Worm (Caenorhabditis elegans): ENCODE measurements around the gene C15H9.5.
A peak's percentile ranks its signal among the peaks of the same experiment; 100 is the strongest.

The C15H9.5 gene

DNA sequence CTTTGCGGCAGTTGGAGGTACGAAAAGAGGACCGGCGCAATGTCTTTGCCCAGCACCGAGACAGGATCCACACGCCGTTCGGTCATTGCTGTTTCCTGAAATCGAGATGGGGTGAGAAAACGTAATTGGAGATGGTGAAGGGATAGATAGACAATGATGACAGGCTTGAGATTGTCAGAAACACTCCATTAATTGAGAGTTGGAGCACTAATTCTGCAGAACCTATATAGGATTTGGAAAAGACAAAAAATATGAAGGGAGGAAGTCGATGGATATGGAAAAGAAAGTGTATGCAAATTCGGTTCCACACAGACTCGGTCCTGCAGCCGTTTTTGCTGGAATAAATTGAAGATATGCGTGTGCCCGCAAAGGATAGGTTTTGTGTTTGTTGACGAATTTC lies 45.1 kb downstream of the C15H9.5 start, which contains the start of gene Y72A10A.1:
Y72A10A.1 (minus strand) TSS at position 101 of the 400 bp plus-strand sequence.
- TF ChIP-seq lin-39 (tag; optimal IDR thresholded peaks at IDR 0.05): no peak

ce11 chrX:6145921-6146320 lies 52.8 kb downstream of the C15H9.5 start:
- TF ChIP-seq mdl-1 (tag; optimal IDR thresholded peaks at IDR 0.05) (no peak), lsy-2 (tag; optimal IDR thresholded peaks at IDR 0.05) (no peak), nhr-237 (tag; optimal IDR thresholded peaks at IDR 0.05) (no peak), sem-4 (tag; optimal IDR thresholded peaks at IDR 0.05) (peak; percentile 18)
